Worm (Caenorhabditis elegans) whole organism, L4 larva: ENCODE data around the gene npr-3.

ENCODE experiments used
- F44E2.7 ChIP-seq: fragments of 200-800 bp; sonication (Bioruptor generic); IDR thresholded peaks from 2 replicates; pipeline ENCODE4 v2.1.2; 2022; ENCODE audit warnings: missing genetic modification characterization, missing compliant biosample characterization
- T20F7.1 ChIP-seq: fragments of 200-800 bp; sonication (Bioruptor generic); optimal IDR thresholded peaks from 2 replicates; lab custom pipeline; 2018; ENCODE audit warnings: mild to moderate bottlenecking, missing genetic modification characterization, missing compliant biosample characterization
- Y48G9A.11 ChIP-seq: fragments of 200-800 bp; sonication (Bioruptor generic); IDR thresholded peaks from 2 replicates; pipeline ENCODE4 v1.3.6; 2022; ENCODE audit warnings: missing genetic modification reagents, missing genetic modification characterization, missing compliant biosample characterization
- Y75B8A.6 ChIP-seq: fragments of 200-800 bp; sonication (Bioruptor generic); IDR thresholded peaks from 2 replicates; pipeline ENCODE4 v1.3.6; 2022; ENCODE audit warnings: missing genetic modification reagents, missing genetic modification characterization, missing compliant biosample characterization
- ZK337.2 ChIP-seq: fragments of 200-800 bp; sonication (Bioruptor generic); IDR thresholded peaks from 2 replicates; pipeline ENCODE4 v1.3.6; 2022; ENCODE audit warnings: missing genetic modification reagents, missing genetic modification characterization, missing compliant biosample characterization
- arid-1 ChIP-seq: fragments of 200-800 bp; sonication (Bioruptor generic); conservative IDR thresholded peaks from 2 replicates; pipeline ENCODE4 v1.3.6; 2022; ENCODE audit warnings: missing genetic modification reagents, missing genetic modification characterization, missing compliant biosample characterization
- ceh-20 ChIP-seq: fragments of 200-800 bp; sonication (Bioruptor generic); IDR thresholded peaks from 2 replicates; pipeline ENCODE4 v1.3.6; 2022; ENCODE audit warnings: missing genetic modification reagents, missing genetic modification characterization, missing compliant biosample characterization
- ceh-32 ChIP-seq: sonication (generic microtip); optimal IDR thresholded peaks from 2 replicates; lab custom pipeline; 2016; ENCODE audit warnings: mild to moderate bottlenecking, missing genetic modification characterization, missing compliant biosample characterization; ENCODE audit not compliant: poor library complexity
- ceh-82 ChIP-seq: sonication (generic microtip); optimal IDR thresholded peaks from 2 replicates; lab custom pipeline; 2017; ENCODE audit warnings: missing biosample characterization, missing genetic modification characterization
- ces-1 ChIP-seq: fragments of 150-350 bp; sonication (generic microtip); optimal IDR thresholded peaks from 4 replicates; lab custom pipeline; 2014; ENCODE audit warnings: missing biosample characterization, missing genetic modification reagents, missing genetic modification characterization
- daf-12 ChIP-seq: fragments of 150-350 bp; optimal IDR thresholded peaks from 2 replicates; lab custom pipeline; 2014; ENCODE audit warnings: missing biosample characterization, missing genetic modification reagents, missing genetic modification characterization
- daf-16 ChIP-seq, 3 experiments: sonication (generic microtip); optimal IDR thresholded peaks; 2 replicates each; lab custom pipeline; 2016 to 2017; ENCODE audit warnings: missing genetic modification characterization in 3 of 3, missing genetic modification reagents in 3 of 3, mild to moderate bottlenecking in 2 of 3, missing compliant biosample characterization in 2 of 3, missing biosample characterization in 1 of 3, moderate library complexity in 1 of 3
- daf-19 ChIP-seq: fragments of 200-800 bp; sonication (Bioruptor generic); conservative IDR thresholded peaks from 2 replicates; pipeline ENCODE4 v1.3.6; 2022; ENCODE audit warnings: missing genetic modification characterization, missing compliant biosample characterization
- daf-8 ChIP-seq: fragments of 200-800 bp; sonication (Bioruptor generic); IDR thresholded peaks from 2 replicates; pipeline ENCODE4 v1.3.6; 2022; ENCODE audit warnings: missing genetic modification characterization, missing compliant biosample characterization
- dmd-6 ChIP-seq: fragments of 200-800 bp; sonication (Bioruptor generic); IDR thresholded peaks from 2 replicates; pipeline ENCODE4 v1.3.6; 2022; ENCODE audit warnings: missing genetic modification reagents, missing genetic modification characterization, missing compliant biosample characterization
- dmd-9 ChIP-seq: fragments of 200-800 bp; sonication (Bioruptor generic); IDR thresholded peaks from 2 replicates; pipeline ENCODE4 v1.3.6; 2022; ENCODE audit warnings: missing genetic modification reagents, missing genetic modification characterization, missing compliant biosample characterization
- dpl-1 ChIP-seq: fragments of 150-350 bp; optimal IDR thresholded peaks from 2 replicates; lab custom pipeline; 2014; ENCODE audit warnings: missing biosample characterization, missing genetic modification reagents, missing genetic modification characterization
- duxl-1 ChIP-seq: sonication (generic microtip); optimal IDR thresholded peaks from 2 replicates; lab custom pipeline; 2016; ENCODE audit warnings: mild to moderate bottlenecking, missing genetic modification characterization, moderate library complexity, missing compliant biosample characterization; ENCODE audit not compliant: poor library complexity
- dve-1 ChIP-seq: sonication (generic microtip); optimal IDR thresholded peaks from 2 replicates; lab custom pipeline; 2017; ENCODE audit warnings: antibody characterized with exemption, mild to moderate bottlenecking, missing genetic modification characterization, missing compliant biosample characterization; ENCODE audit not compliant: insufficient read depth
- egl-43 ChIP-seq: fragments of 200-800 bp; sonication (Bioruptor generic); IDR thresholded peaks from 2 replicates; pipeline ENCODE4 v1.3.6; 2022; ENCODE audit warnings: missing genetic modification reagents, missing genetic modification characterization, missing compliant biosample characterization
- gei-8 ChIP-seq: fragments of 200-800 bp; sonication (Bioruptor generic); optimal IDR thresholded peaks from 2 replicates; lab custom pipeline; 2018; ENCODE audit warnings: mild to moderate bottlenecking, missing genetic modification characterization, missing compliant biosample characterization
- hif-1 ChIP-seq, 2 experiments: sonication (generic microtip); optimal IDR thresholded peaks; 2 replicates each; lab custom pipeline; 2016 to 2017; ENCODE audit warnings: missing compliant biosample characterization in 2 of 2, missing genetic modification characterization in 2 of 2, missing genetic modification reagents in 2 of 2, missing genotype in 2 of 2, mild to moderate bottlenecking in 1 of 2
- hmg-1.1 ChIP-seq: fragments of 200-800 bp; sonication (Bioruptor generic); IDR thresholded peaks from 2 replicates; pipeline ENCODE4 v1.3.6; 2022; ENCODE audit warnings: missing genetic modification reagents, missing genetic modification characterization, missing compliant biosample characterization
- jun-1 ChIP-seq: fragments of 150-350 bp; optimal IDR thresholded peaks from 2 replicates; lab custom pipeline; 2014; ENCODE audit warnings: missing biosample characterization, missing genetic modification reagents, missing genetic modification characterization
- lin-29 ChIP-seq: fragments of 200-800 bp; sonication (Bioruptor generic); IDR thresholded peaks from 2 replicates; pipeline ENCODE4 v1.3.6; 2022; ENCODE audit warnings: missing genetic modification reagents, missing genetic modification characterization, missing compliant biosample characterization
- lin-38 ChIP-seq: fragments of 200-800 bp; sonication (Bioruptor generic); IDR thresholded peaks from 2 replicates; pipeline ENCODE4 v1.3.6; 2022; ENCODE audit warnings: missing genetic modification reagents, missing genetic modification characterization, missing compliant biosample characterization
- lsy-2 ChIP-seq, 2 experiments: fragments of 150-350 bp in 1 of 2; sonication (generic microtip) in 1 of 2; optimal IDR thresholded peaks; 2 replicates each; lab custom pipeline; 2014 to 2017; ENCODE audit warnings: missing biosample characterization in 2 of 2, missing genetic modification characterization in 2 of 2
- nhr-102 ChIP-seq: sonication (generic microtip); optimal IDR thresholded peaks from 2 replicates; lab custom pipeline; 2016; ENCODE audit warnings: mild to moderate bottlenecking, missing genetic modification characterization, moderate library complexity, missing compliant biosample characterization
- nhr-11 ChIP-seq: fragments of 150-350 bp; optimal IDR thresholded peaks from 2 replicates; lab custom pipeline; 2014; ENCODE audit warnings: missing biosample characterization, missing genetic modification characterization
- nhr-237 ChIP-seq: sonication (generic microtip); optimal IDR thresholded peaks from 2 replicates; lab custom pipeline; 2017; ENCODE audit warnings: missing biosample characterization, missing genetic modification characterization
- nhr-25 ChIP-seq: sonication (generic microtip); optimal IDR thresholded peaks from 2 replicates; lab custom pipeline; 2017; ENCODE audit warnings: missing genetic modification characterization, mild to moderate bottlenecking, missing compliant biosample characterization, antibody characterized with exemption, moderate library complexity, borderline replicate concordance; ENCODE audit not compliant: insufficient read depth
- nhr-28 ChIP-seq: fragments of 150-350 bp; optimal IDR thresholded peaks from 2 replicates; lab custom pipeline; 2014; ENCODE audit warnings: missing biosample characterization, missing genetic modification characterization
- nhr-42 ChIP-seq: fragments of 200-800 bp; sonication (Bioruptor generic); IDR thresholded peaks from 2 replicates; pipeline ENCODE4 v1.3.6; 2022; ENCODE audit warnings: missing genetic modification characterization, missing compliant biosample characterization
- nhr-76 ChIP-seq: fragments of 150-350 bp; optimal IDR thresholded peaks from 2 replicates; lab custom pipeline; 2014; ENCODE audit warnings: missing biosample characterization, missing genetic modification characterization
- php-3 ChIP-seq: fragments of 200-800 bp; sonication (Bioruptor generic); IDR thresholded peaks from 2 replicates; pipeline ENCODE4 v1.3.6; 2022; ENCODE audit warnings: missing genetic modification reagents, missing genetic modification characterization, missing compliant biosample characterization
- sdz-12 ChIP-seq: fragments of 200-800 bp; sonication (Bioruptor generic); optimal IDR thresholded peaks from 2 replicates; lab custom pipeline; 2018; ENCODE audit warnings: mild to moderate bottlenecking, missing genetic modification characterization, missing compliant biosample characterization
- unc-130 ChIP-seq: sonication (generic microtip); optimal IDR thresholded peaks from 2 replicates; lab custom pipeline; 2016; ENCODE audit warnings: missing genetic modification reagents, missing genetic modification characterization, missing compliant biosample characterization
- unc-62 ChIP-seq, 3 experiments: fragments of 150-350 bp in 1 of 3; sonication (generic microtip); optimal IDR thresholded peaks in 2 of 3; peaks in 1 of 3; 1 replicate in 1 of 3; 2 replicates in 2 of 3; lab custom pipeline; 2014 to 2017; ENCODE audit warnings: missing biosample characterization in 3 of 3, missing genetic modification characterization in 3 of 3, missing genetic modification reagents in 3 of 3, missing genotype in 1 of 3
- vab-7 ChIP-seq: fragments of 200-800 bp; sonication (Bioruptor generic); IDR thresholded peaks from 2 replicates; pipeline ENCODE4 v1.3.6; 2022; ENCODE audit warnings: missing genetic modification reagents, missing genetic modification characterization, missing compliant biosample characterization

Gene npr-3

DNA sequence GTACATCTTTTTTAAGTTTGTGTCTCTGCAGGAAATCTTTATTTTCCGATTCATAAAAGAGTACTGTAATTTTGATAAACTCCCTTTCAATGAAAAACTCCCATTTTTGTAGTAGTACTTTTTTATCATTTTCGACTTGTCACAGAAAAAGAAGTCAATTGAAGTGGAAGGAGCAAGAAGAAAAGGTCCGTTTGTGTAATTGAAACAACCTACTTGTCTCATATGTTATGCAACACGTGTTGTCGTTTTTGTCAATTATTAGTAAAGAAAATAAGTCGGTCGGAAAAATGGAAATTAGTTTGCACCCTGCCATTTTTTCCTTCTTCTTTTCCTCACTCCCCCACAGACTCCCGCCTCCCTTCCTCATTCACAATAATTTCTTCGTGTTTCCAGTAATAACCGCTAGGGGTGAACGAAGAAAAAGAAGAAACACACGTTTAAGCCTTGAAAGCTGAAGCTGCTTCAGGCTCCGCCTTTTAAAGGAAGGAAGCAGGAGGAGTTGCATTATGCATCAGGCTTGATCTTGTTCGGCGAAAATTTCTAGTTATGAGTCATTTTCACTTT lies 1.0 kb upstream of the npr-3 start:
- TF ChIP-seq nhr-11 (tag; lab: Kevin White, UChicago) (peak; percentile 5), unc-62 (GFP tag; optimal IDR thresholded peaks at IDR 0.05 in 1 of 2; lab: Kevin White, UChicago) (peak in 1 of 2 experiments; percentile 91), unc-62 (tag; optimal IDR thresholded peaks at IDR 0.05; lab: Kevin White, UChicago) (no peak), vab-7 (GFP tag; lab: Robert Waterston, UW) (no peak)

DNA sequence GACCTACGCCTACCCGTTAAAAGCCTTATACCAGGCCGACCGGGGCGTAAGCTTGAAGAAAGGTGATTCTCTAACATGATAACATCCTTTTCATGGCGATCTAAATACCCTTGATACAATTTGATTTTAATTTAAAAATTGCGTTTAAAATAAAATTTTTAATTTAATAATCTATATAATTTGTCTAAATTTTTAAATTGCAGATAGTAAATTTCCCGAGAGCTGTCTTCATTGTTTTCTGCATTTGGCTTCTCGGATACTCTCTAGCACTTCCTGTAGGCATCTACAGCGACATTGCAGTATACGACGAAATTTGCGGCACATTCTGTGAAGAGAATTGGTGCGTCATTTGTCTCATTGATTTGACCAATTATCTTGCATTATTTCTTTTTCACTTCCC lies 1.6 kb downstream of the npr-3 start:
- TF ChIP-seq hmg-1.1 (GFP tag; lab: Robert Waterston, UW) (no peak), unc-62 (GFP tag; optimal IDR thresholded peaks at IDR 0.05 in 1 of 2; lab: Kevin White, UChicago) (peak in 1 of 2 experiments; percentile 90), unc-62 (tag; optimal IDR thresholded peaks at IDR 0.05; lab: Kevin White, UChicago) (no peak), dmd-6 (GFP tag; lab: Robert Waterston, UW) (no peak), lin-29 (GFP tag; lab: Robert Waterston, UW) (no peak), ceh-20 (no peak)

DNA sequence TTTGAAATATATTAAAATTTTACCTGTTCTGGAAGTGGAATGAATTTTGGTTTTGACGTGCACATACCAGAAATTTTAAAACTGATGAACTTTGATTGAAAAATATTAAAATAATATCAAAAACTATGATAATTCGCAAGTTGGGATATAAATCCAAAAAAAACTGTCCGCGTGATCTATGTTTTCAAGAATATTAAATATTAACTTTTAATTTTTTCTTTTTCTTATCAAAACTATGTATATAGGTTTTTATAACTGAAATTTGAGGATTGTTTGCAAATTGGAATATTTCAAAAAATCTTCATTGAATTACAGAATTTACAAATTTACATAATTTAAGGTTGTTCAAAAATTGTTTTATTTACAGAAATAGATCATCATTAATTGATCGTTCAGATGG lies 5.3 kb downstream of the npr-3 start, which contains the start of gene C10C6.3:
TSS of gene C10C6.3 (minus strand) at position 101 of the 400 bp plus-strand sequence.
- TF ChIP-seq dpl-1 (GFP tag; lab: Kevin White, UChicago) (no peak), nhr-76 (tag; lab: Kevin White, UChicago) (no peak), daf-8 (GFP tag; lab: Robert Waterston, UW) (no peak), daf-12 (no peak), jun-1 (tag; lab: Kevin White, UChicago) (no peak), ces-1 (GFP tag; lab: Kevin White, UChicago) (no peak), egl-43 (GFP tag; lab: Robert Waterston, UW) (no peak), php-3 (GFP tag; lab: Robert Waterston, UW) (no peak)
- TF ChIP-seq, all 104 proteins: peak for 0

DNA sequence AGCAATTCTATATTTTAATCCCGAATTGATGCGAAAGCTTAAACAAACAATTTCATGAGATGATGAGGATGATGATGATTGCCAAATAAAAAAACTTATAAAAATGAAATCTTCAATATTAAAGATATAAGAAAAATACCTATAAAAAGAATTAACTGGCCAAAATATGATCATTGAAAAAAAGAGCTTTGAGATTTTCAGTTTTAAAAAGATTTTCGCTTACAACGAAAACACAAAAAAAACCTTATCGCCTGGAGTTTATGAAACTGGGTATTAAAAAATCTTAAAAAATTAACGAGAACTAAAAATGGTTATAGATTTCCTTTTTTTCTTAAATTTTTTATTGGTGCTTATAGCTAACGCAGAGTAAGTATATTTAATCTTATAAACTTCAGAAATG lies 7.6 kb downstream of the npr-3 start, which contains the start of gene C10C6.7:
TSS of gene C10C6.7 (minus strand) at position 101 of the 400 bp plus-strand sequence.
- TF ChIP-seq daf-8 (GFP tag; lab: Robert Waterston, UW) (no peak), ceh-82 (no peak), ceh-32 (no peak), F44E2.7 (no peak), nhr-237 (tag; lab: Kevin White, UChicago) (no peak), duxl-1 (no peak), nhr-42 (no peak), nhr-102 (tag; lab: Kevin White, UChicago) (no peak), dmd-9 (GFP tag; lab: Robert Waterston, UW) (no peak), gei-8 (no peak)

DNA sequence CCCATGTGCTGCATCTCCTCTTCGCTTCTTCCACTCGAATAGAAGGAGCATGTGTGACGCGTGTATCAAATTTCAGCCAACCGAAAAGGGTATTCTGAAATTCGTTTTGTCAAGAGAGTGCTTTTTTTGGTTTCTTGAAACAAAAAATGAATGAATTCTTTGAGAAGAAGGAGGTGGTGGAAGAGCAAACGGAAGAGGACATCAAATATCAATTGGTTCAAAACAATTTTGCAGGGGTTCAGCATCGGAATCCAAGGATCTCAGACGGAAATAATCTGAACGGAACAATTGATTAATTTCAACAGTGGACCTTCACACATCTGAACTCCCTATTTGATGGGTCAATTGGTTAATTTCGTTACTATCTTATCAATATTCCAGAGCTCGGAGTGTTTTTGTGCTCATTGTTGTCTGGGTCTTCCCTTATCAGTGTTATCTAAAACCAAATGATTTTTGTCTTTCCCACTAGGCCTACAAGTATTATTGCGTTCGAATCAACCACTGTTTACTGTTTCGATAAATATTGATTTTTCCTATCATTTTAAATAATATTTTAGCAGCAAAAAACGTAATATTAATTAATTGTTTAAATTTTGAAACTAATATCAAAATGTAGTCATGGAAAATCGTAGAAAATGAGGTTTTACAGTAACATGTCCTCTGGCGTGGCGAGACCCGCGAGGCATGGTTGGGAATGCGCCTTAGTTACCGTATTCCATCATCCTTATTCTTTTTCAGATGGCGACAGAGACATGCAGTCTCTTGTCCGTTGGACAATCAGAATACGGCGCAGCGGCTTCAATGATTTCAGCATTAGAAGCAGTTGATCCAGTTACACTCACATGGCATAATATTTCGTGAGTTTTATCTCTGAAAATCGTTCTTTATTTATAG lies 10.2 kb downstream of the npr-3 start, which contains the start of the genes C10C6.13 and wht-2:
TSS of gene C10C6.13 (minus strand) at position 51 of the 894 bp plus-strand sequence.
TSS of gene wht-2 (plus strand) at position 739 of the 894 bp plus-strand sequence.
- TF ChIP-seq lin-38 (GFP tag; lab: Robert Waterston, UW) (no peak), sdz-12 (GFP tag; lab: Kevin White, UChicago) (no peak), Y75B8A.6 (no peak), nhr-237 (tag; lab: Kevin White, UChicago) (no peak), lsy-2 (tag; optimal IDR thresholded peaks at IDR 0.05; lab: Kevin White, UChicago) (no peak), unc-130 (no peak), daf-19 (no peak), nhr-25 (no peak), ZK337.2 (GFP tag; lab: Robert Waterston, UW) (no peak), hif-1 (tag; optimal IDR thresholded peaks at IDR 0.05; lab: Kevin White, UChicago) (no peak), daf-16 (GFP tag; optimal IDR thresholded peaks at IDR 0.05; lab: Kevin White, UChicago) (no peak), daf-16 (tag; optimal IDR thresholded peaks at IDR 0.05; lab: Kevin White, UChicago) (peak; percentile 95), nhr-28 (peak; percentile 81), hmg-1.1 (GFP tag; lab: Robert Waterston, UW) (no peak), arid-1 (GFP tag; lab: Robert Waterston, UW) (no peak), Y48G9A.11 (GFP tag; lab: Robert Waterston, UW) (no peak), T20F7.1 (GFP tag; lab: Kevin White, UChicago) (no peak), dve-1 (tag; lab: Kevin White, UChicago) (peak; percentile 72), nhr-102 (tag; lab: Kevin White, UChicago) (no peak)
